Fruit fly (Drosophila melanogaster) ovary, adult (tissue): ENCODE results near the gene Cdc6.

ENCODE experiments used
- CG17801 ChIP-seq: fragments of 200-800 bp; optimal IDR thresholded peaks from 2 replicates; lab custom pipeline; 2019; ENCODE audit warnings: missing biosample characterization, mild to moderate bottlenecking, missing genetic modification characterization, moderate library complexity; ENCODE audit not compliant: partially characterized antibody

Gene Cdc6

DNA sequence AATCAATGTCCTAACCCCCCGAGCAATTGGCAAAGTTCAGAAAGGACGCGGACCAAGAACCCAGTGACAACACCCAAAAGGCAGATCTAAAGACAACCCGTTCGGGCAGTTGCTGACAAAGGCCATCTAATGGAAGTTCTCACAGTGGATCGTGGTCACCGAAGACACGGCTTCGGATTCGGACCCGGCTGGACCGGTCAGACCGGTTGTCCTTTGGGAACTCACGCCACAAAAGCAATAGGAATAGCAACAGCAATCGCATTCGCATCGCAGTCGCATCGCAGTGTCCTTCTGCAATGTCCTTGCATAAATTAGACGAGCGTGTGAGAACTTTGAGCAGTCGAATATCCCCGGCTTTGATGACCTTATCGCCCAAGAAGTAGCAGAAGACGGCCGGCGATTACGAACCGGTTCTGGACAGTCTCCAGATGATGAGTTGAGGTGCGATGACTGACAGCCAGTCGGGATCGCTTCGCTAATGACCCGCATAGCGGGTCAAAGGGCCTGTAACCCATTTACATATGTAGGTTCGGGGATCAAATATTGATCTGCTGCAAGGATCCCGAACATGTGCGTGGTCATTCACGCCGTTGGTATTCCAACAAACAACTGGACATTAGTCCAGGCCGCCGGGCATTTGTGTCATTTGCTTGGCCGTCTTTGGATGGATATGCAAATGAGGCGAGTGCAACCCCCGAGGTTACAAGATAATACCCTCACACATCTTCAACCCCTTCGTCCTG, 10.1 kb upstream of the Cdc6 start:
- no peak for TF ChIP-seq CG17801 (GFP tag; lab: Kevin White, UChicago)

DNA sequence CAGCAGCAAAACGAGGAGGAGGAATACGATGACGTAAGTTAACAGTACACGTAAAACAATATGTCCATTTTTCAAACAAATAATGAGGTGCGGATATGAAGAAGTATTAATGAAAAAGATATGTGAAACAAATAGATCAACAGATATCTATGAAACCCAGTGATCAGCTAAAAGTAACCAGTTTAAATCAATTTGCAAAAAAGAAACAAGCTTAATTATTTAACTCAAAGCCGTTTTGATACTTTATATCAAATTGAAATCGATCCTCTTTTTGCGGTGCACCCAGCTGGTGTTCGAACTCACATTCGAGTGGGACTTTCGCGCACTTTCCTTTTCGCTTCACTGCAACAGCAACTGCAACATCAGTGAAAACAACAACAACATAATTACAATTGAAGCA, 7.2 kb upstream of the Cdc6 start:
- no peak for TF ChIP-seq CG17801 (GFP tag; lab: Kevin White, UChicago)

DNA sequence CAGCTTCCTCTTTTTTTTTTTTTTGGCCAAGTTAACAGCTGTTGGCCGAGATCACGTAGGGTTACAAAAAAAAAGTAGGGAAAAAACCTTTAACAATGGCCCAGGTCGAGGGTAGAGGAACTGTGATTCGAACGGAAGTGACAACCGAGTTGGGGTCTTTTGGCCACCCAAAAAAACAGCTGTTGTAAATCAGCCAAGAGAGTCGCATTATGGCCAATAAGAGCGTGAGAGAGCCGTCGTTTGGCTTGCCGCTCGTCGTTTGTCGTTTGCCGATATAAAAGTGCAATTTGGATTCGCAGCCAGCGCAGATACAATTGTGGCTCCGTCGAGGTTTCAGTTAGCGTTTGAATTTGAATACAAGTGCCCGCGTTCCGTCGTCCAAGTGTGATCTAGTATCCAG, 6.3 kb upstream of the Cdc6 start, which contains the start of gene Cpr66D:
Gene Cpr66D, plus strand, starts transcription at position 301 of the 400 bp plus-strand sequence.
- TF ChIP-seq CG17801 (GFP tag; lab: Kevin White, UChicago), result no peak

DNA sequence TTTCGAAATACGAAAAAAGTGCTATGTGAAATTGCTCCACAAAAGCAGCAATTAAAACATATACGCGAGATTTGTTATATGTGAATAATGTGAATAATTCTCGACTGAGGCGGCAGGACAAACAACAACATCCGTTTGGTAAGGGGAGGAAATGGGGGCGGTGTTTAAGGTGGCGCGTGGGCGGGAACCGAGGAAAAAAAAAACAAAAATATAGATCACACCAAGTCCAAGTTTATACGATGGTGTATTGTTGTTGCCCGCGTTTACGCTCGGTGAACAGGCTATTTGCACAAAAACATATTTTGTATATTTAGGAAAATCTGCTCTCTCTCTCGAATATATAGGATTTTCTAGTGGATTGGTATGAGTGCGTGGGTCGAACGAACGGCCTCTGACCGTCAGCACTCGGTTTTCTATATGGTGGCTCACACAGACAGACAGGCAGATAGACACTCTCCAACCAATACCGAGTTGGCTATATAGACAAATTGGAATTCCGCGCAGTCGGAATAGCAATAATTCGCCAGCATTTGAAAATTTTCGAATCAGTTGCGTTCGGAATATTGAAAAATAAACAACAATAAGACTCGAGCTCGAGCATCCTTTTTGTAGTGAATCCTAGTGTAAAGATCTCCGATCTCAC, 4.0 kb downstream of the Cdc6 start:
- TF ChIP-seq CG17801 (GFP tag; lab: Kevin White, UChicago), result no peak

DNA sequence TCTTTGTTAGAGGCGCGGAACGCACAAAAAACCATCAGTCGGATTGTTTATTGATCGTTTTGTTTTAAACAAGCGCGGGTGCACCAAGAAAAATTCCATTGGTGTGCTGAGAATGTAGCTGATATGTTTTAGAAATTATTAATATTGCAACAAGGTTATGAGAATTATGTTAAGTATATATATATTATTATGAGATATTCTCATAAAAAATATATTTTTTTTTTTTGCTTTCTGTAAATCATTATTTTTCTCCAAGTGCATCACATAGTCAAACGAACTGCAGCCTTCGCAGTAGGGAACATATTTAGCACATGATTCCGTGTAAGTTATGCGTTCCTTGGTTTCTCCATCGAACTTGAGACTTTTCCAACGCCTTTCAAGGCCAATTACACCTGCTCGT, 4.9 kb downstream of the Cdc6 start:
- TF ChIP-seq CG17801 (GFP tag; lab: Kevin White, UChicago), result no peak

DNA sequence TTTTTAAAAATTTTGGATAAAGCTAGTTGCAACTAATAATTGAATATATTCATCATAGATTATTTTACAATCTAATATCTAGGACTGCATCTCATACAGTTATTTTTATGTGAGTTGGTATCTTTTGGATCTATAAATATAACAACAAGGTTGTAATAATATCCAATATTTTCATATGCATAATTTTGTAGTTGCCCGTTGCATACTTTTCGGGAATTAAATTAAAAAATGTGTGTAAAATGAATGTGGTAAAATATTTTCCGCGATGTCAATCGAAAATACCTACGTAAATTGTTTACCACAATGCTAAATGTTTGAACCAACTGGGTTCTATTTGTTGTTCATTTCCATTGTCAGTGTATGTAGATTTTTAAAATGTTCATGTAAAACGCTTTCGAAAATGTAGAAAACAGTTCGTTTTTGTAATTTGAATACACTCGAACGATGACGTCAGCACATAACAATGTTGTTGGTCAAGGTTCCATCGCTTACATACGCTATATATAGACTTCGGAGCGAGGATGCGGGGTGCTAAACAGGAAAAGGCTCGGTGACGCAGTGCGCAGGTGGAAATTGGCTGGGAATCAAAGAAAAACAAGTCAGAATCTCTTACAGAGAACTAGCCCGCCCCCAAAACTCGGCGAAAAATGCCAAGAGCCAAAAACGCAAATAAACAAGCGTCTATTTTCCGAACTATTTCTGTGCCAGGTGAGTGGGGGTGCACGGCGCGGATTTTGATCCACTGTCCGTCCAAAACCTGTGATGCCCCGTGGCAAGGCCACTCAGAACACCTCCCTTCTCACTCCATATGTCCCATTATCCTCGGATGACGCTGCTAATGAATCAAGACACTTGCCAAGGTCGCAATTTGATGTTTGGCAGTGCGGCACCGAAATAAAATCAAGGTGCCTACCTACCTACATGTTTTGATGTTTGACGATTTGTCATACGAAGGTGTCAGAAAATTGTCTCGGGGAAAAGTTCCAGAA, 5.7 kb downstream of the Cdc6 start:
- no peak for TF ChIP-seq CG17801 (GFP tag; lab: Kevin White, UChicago)

DNA sequence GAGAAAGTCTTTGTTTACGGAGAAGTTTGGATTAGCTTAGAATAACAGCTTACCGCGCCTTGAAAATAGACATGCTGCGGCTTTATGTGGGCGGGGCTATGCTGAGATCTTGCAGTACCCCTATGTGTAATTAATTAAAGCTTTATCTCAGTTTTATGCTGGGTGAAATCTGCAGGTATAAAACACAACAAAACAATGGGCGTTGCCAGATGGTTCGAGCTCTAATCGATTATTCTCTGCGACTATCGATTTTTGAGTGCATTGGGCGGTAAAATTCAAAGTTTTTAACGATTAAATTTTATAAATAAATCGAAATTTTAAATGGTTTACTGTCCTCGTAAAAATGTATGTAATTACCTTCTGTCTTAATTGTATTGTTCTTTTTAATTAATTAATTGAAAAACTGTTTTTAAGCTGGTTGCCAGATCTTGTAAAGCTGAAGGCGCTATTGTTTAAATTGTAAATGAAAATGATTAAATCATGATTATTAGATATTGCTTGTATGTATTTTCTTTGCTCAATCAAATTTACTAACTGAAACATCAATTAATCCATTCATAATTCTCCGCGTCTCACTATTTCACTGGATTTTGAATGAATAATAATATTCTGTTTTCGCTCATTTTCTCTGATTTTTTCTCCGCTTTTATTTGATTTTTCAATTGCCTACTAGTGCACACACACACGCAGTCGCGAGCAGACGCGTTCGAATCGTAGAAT, 10.0 kb downstream of the Cdc6 start, which contains the start of the genes GAPsec and Zasp66:
Gene GAPsec, minus strand, starts transcription at position 200 of the 720 bp plus-strand sequence.
Gene Zasp66, plus strand, starts transcription at position 670 of the 720 bp plus-strand sequence.
- TF ChIP-seq CG17801 (GFP tag; lab: Kevin White, UChicago), result no peak

dm6 chr3L:8621465-8621864, 12.4 kb downstream of the Cdc6 start:
- no peak for TF ChIP-seq CG17801 (GFP tag; lab: Kevin White, UChicago)

DNA sequence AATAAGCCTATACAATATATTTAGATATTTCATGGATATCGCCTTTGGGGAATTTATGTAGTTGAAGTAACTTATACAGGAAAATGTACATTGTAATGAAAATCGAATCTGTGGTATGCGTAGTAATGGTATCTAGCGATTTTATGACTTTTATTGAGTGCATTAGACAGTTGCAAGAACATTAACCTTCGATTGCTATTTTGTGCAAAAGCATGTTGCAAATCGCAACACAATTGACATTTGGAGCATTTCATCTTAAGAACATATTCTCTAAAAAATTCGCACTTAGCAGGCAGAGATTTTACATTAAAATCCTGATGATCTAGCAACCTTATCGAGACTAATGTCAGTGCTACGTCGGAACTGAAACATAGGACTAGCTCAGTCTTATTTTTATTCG, 14.3 kb downstream of the Cdc6 start, which contains the start of gene S-Lap2:
Gene S-Lap2, plus strand, starts transcription at position 301 of the 400 bp plus-strand sequence.
- TF ChIP-seq CG17801 (GFP tag; lab: Kevin White, UChicago), result no peak

DNA sequence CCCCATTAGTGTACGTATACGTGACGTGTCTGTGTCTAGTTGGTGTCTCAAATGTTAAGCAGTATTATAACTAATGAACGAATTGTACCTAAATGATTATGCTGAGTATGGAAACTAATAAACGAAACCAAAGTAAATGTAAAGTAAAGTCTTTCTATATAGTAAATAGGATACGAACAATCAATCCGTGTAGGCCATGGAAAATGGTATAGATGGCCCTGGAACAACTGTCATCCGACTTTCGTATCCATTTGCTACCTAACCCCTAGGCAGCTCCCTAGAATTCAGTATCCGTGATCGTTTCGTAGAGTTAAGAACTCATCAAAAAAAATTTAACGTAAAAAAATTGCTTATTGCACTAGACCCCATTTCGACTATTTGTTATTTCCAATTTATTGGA, 16.9 kb downstream of the Cdc6 start, which contains the start of gene S-Lap1:
Gene S-Lap1, plus strand, starts transcription at position 301 of the 400 bp plus-strand sequence.
- no peak for TF ChIP-seq CG17801 (GFP tag; lab: Kevin White, UChicago)

DNA sequence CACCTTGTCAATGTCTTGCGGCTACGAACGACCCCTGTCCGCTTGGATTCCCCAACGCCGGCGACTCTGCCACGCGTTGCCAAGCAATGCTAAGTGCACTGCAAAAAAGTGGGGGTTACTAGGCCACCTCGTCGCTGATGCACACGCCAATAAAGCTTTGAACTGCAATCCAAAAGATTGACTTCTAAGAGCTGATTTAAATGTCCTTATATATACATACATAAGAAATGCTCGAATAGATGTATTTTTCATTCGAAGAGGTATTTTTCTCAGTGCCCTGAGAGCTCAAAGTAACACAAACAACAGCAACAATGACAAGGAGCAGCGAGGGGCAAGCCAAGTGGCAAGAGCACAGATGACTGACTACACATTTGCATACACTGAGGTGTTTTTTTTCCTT, 26.4 kb downstream of the Cdc6 start:
- TF ChIP-seq CG17801 (GFP tag; lab: Kevin White, UChicago), result no peak

- no peak for TF ChIP-seq CG17801 (GFP tag; lab: Kevin White, UChicago)
These were observed 29.8 kb downstream of the Cdc6 start, which contains the start of the genes CG5989 and CG6282 for dm6 chr3L:8603880-8604692. TSS of gene CG5989 (minus strand) at chr3L:8604149. TSS of gene CG6282 (plus strand) at chr3L:8604657.
